Worm (Caenorhabditis elegans) whole organism, L4 larva: ENCODE measurements around the gene Y53F4B.17.

Experiments
- D1046.2 ChIP-seq: fragments of 200-800 bp; sonication (Bioruptor generic); IDR thresholded peaks from 2 replicates; pipeline ENCODE4 v1.3.6; 2022; ENCODE audit warnings: missing genetic modification characterization, missing compliant biosample characterization
- Y5F2A.4 ChIP-seq: fragments of 200-800 bp; sonication (Bioruptor generic); optimal IDR thresholded peaks from 2 replicates; lab custom pipeline; 2018; ENCODE audit warnings: mild to moderate bottlenecking, missing genetic modification characterization, missing compliant biosample characterization
- ama-1 ChIP-seq: fragments of 150-350 bp; optimal IDR thresholded peaks from 2 replicates; lab custom pipeline; 2014; ENCODE audit warnings: inconsistent platforms, mixed read lengths
- ceh-82 ChIP-seq: sonication (generic microtip); optimal IDR thresholded peaks from 2 replicates; lab custom pipeline; 2017; ENCODE audit warnings: missing biosample characterization, missing genetic modification characterization
- daf-19 ChIP-seq: fragments of 200-800 bp; sonication (Bioruptor generic); conservative IDR thresholded peaks from 2 replicates; pipeline ENCODE4 v1.3.6; 2022; ENCODE audit warnings: missing genetic modification characterization, missing compliant biosample characterization
- dmd-9 ChIP-seq: fragments of 200-800 bp; sonication (Bioruptor generic); IDR thresholded peaks from 2 replicates; pipeline ENCODE4 v1.3.6; 2022; ENCODE audit warnings: missing genetic modification reagents, missing genetic modification characterization, missing compliant biosample characterization
- egl-27 ChIP-seq: sonication (generic microtip); optimal IDR thresholded peaks from 3 replicates; lab custom pipeline; 2017; ENCODE audit warnings: missing biosample characterization, missing genetic modification reagents, missing genetic modification characterization
- egl-43 ChIP-seq: fragments of 200-800 bp; sonication (Bioruptor generic); IDR thresholded peaks from 2 replicates; pipeline ENCODE4 v1.3.6; 2022; ENCODE audit warnings: missing genetic modification reagents, missing genetic modification characterization, missing compliant biosample characterization
- lin-13 ChIP-seq: fragments of 150-350 bp; optimal IDR thresholded peaks from 2 replicates; lab custom pipeline; 2014; ENCODE audit warnings: missing biosample characterization, missing genetic modification reagents, missing genetic modification characterization
- pqm-1 ChIP-seq: sonication (generic microtip); optimal IDR thresholded peaks from 2 replicates; lab custom pipeline; 2017; ENCODE audit warnings: missing biosample characterization, missing genetic modification characterization
- tag-97 ChIP-seq: fragments of 200-800 bp; sonication (Bioruptor generic); IDR thresholded peaks from 2 replicates; pipeline ENCODE4 v1.3.6; 2022; ENCODE audit warnings: missing genetic modification characterization, missing compliant biosample characterization
- unc-62 ChIP-seq, 3 experiments: fragments of 150-350 bp in 1 of 3; sonication (generic microtip); optimal IDR thresholded peaks in 2 of 3; peaks in 1 of 3; 1 replicate in 1 of 3; 2 replicates in 2 of 3; lab custom pipeline; 2014 to 2017; ENCODE audit warnings: missing biosample characterization in 3 of 3, missing genetic modification characterization in 3 of 3, missing genetic modification reagents in 3 of 3, missing genotype in 1 of 3
- zfp-2 ChIP-seq: sonication (generic microtip); optimal IDR thresholded peaks from 2 replicates; lab custom pipeline; 2016; ENCODE audit warnings: mild to moderate bottlenecking, missing genetic modification characterization, missing compliant biosample characterization

DNA sequence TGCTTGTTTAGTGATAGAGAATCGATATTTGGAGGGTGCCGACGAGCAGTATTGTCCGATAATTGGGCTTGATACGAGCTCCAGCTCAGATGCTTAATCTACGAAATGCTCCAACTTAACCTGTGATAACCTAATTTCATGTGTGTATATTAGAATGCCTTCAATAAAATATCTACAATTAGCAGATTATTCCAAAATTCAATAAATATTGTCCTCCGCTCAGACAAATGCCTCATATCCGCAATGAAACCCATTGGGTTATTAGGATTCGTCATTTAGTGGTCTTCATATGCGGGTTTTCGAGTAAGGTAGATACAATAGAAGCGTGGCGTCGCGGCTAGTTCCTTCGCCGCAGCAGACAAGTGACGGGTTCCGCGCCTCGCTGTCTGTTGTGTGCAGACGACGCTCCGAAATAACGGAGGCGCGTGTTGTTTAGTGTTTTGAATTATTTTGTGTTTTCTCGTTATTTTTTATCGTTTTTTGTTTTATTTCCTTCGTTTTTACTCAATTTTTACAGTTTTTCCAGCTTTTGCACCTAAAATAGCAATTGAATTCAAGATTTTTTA lies 32.8 kb upstream of the Y53F4B.17 start, which contains the start of gene cmtr-1:
- TF ChIP-seq ceh-82 (tag; lab: Kevin White, UChicago) (no peak), pqm-1 (tag; lab: Kevin White, UChicago) (peak; percentile 50), egl-27 (tag; lab: Kevin White, UChicago) (no peak), egl-43 (GFP tag; lab: Robert Waterston, UW) (peak; percentile 92), dmd-9 (GFP tag; lab: Robert Waterston, UW) (peak; percentile 90), lin-13 (peak; percentile 96), unc-62 (GFP tag; optimal IDR thresholded peaks at IDR 0.05 in 1 of 2; lab: Kevin White, UChicago) (peak; percentile 24 to 97), unc-62 (tag; optimal IDR thresholded peaks at IDR 0.05; lab: Kevin White, UChicago) (no peak), zfp-2 (tag; lab: Kevin White, UChicago) (peak; percentile 81), daf-19 (peak; percentile 67; the same call in 1 of the 2 replicates), Y5F2A.4 (GFP tag; lab: Kevin White, UChicago) (peak; percentile 48), D1046.2 (peak; percentile 75; the same call in 1 of the 2 replicates), ama-1 (lab: Kevin White, UChicago) (peak; percentile 96), tag-97 (GFP tag; lab: Robert Waterston, UW) (no peak)
